Worm (Caenorhabditis elegans) whole organism, L4/young adult: ENCODE data around the gene pro-2.

ENCODE experiments used
- W03F9.2 ChIP-seq: fragments of 150-350 bp; optimal IDR thresholded peaks from 2 replicates; lab custom pipeline; 2014; ENCODE audit warnings: missing biosample characterization, missing genetic modification characterization
- him-1 ChIP-seq: sonication (generic microtip); optimal IDR thresholded peaks from 2 replicates; lab custom pipeline; 2016; ENCODE audit warnings: missing genotype, missing genetic modification reagents, missing genetic modification characterization, missing compliant biosample characterization

DNA sequence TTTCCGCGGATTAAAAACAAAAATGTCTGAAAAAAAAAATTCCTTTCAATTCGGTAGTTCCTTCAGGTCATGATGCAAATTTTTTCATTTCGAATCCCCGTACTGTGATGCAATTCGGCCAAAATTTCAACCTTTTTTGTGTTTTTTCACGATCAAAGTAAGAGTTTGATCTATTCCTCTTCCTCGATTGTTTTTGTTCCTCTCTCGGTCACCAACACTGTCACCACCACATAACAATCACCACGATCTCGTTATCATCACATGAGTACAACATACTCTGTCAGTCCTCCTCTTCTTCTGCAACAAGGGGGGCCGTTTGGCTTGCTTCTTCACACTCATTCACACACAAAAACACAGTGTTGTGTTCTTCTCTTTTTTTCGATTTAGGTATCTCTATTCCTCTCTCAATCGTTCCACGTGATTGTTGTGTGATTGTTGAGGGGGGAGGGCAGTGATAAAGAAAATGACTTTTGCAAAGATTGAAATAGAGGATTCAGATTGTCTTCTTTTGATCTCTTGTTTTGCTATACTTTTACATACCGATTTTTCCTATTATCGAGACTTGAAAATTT lies 45.4 kb upstream of the pro-2 start:
- TF ChIP-seq him-1 (tag; lab: Kevin White, UChicago) (no peak), W03F9.2 (tag; lab: Kevin White, UChicago) (no peak)
